Fruit fly (Drosophila melanogaster) whole organism, embryonic: Measurements from ENCODE around the gene Tlk.
A peak's percentile ranks its signal among the peaks of the same experiment; 100 is the strongest.

ENCODE experiments used
- CG1233 ChIP-seq: fragments of 200-800 bp; sonication (Bioruptor generic); optimal IDR thresholded peaks from 4 replicates; lab custom pipeline; 2018; ENCODE audit warnings: missing biosample characterization, mild to moderate bottlenecking, missing genetic modification characterization
- CG13424 ChIP-seq: fragments of 200-800 bp; sonication (Bioruptor generic); optimal IDR thresholded peaks from 2 replicates; lab custom pipeline; 2019; ENCODE audit warnings: missing biosample characterization, mild to moderate bottlenecking, missing genetic modification characterization, moderate library complexity
- CG15269 ChIP-seq: fragments of 200-800 bp; sonication (Bioruptor generic); optimal IDR thresholded peaks from 2 replicates; lab custom pipeline; 2018; ENCODE audit warnings: missing biosample characterization, mild to moderate bottlenecking, missing genetic modification characterization, moderate library complexity
- CG15479 ChIP-seq: fragments of 200-800 bp; sonication (Bioruptor generic); optimal IDR thresholded peaks from 3 replicates; lab custom pipeline; 2019; ENCODE audit warnings: missing biosample characterization, mild to moderate bottlenecking, missing genetic modification characterization, moderate library complexity
- CG16863 ChIP-seq: fragments of 200-800 bp; sonication (Bioruptor generic); optimal IDR thresholded peaks from 3 replicates; lab custom pipeline; 2016; ENCODE audit warnings: missing biosample characterization, missing genetic modification characterization
- CG2875 ChIP-seq: fragments of 200-800 bp; sonication (Bioruptor generic); optimal IDR thresholded peaks from 2 replicates; lab custom pipeline; 2017; ENCODE audit warnings: missing biosample characterization, mild to moderate bottlenecking, missing genetic modification characterization, missing genetic modification reagents
- CG30020 ChIP-seq: fragments of 200-800 bp; optimal IDR thresholded peaks from 2 replicates; lab custom pipeline; 2019; ENCODE audit warnings: missing biosample characterization, mild to moderate bottlenecking, missing genetic modification characterization, moderate library complexity
- CG30431 ChIP-seq: fragments of 200-800 bp; sonication (Bioruptor generic); optimal IDR thresholded peaks from 2 replicates; lab custom pipeline; 2017; ENCODE audit warnings: missing biosample characterization, missing genetic modification characterization
- CG32767 ChIP-seq: fragments of 200-800 bp; sonication (Bioruptor generic); IDR thresholded peaks from 2 replicates; pipeline ENCODE4 v1.3.6; 2022; ENCODE audit warnings: missing biosample characterization, missing genetic modification characterization
- CG3838 ChIP-seq: fragments of 200-800 bp; sonication (Bioruptor generic); optimal IDR thresholded peaks from 3 replicates; lab custom pipeline; 2016; ENCODE audit warnings: missing biosample characterization, missing genetic modification characterization
- CG4617 ChIP-seq: fragments of 200-800 bp; sonication (Bioruptor generic); optimal IDR thresholded peaks from 3 replicates; lab custom pipeline; 2016; ENCODE audit warnings: missing biosample characterization, missing genetic modification characterization, borderline replicate concordance
- CG4854 ChIP-seq: fragments of 200-800 bp; sonication (Bioruptor generic); optimal IDR thresholded peaks from 2 replicates; lab custom pipeline; 2016; ENCODE audit warnings: missing biosample characterization, missing genetic modification characterization, inconsistent platforms
- CG6654 ChIP-seq: fragments of 200-800 bp; sonication (Bioruptor generic); optimal IDR thresholded peaks from 2 replicates; lab custom pipeline; 2017; ENCODE audit warnings: missing biosample characterization, mild to moderate bottlenecking, missing genetic modification characterization
- CG6689 ChIP-seq: fragments of 200-800 bp; sonication (Bioruptor generic); IDR thresholded peaks from 2 replicates; pipeline ENCODE4 v1.3.6; 2022; ENCODE audit warnings: missing biosample characterization, missing genetic modification characterization
- CG8281 ChIP-seq: fragments of 200-800 bp; sonication (Bioruptor generic); optimal IDR thresholded peaks from 2 replicates; lab custom pipeline; 2018; ENCODE audit warnings: missing biosample characterization, mild to moderate bottlenecking, missing genetic modification characterization, moderate library complexity
- CG9215 ChIP-seq: fragments of 200-800 bp; sonication (Bioruptor generic); IDR thresholded peaks from 2 replicates; pipeline ENCODE4 v1.3.6; 2022; ENCODE audit warnings: missing biosample characterization, missing genetic modification characterization
- CkIIα-i1 ChIP-seq: fragments of 200-800 bp; sonication (Bioruptor generic); IDR thresholded peaks from 2 replicates; pipeline ENCODE4 v1.3.6; 2022; ENCODE audit warnings: missing biosample characterization, missing genetic modification characterization
- Dfd ChIP-seq, 2 experiments: fragments of >200 bp; optimal IDR thresholded peaks; 2 replicates each; lab custom pipeline; 2017; ENCODE audit warnings: missing biosample characterization in 2 of 2, missing genetic modification characterization in 2 of 2
- HHEX ChIP-seq: fragments of 200-800 bp; sonication (Bioruptor generic); optimal IDR thresholded peaks from 3 replicates; lab custom pipeline; 2017; ENCODE audit warnings: missing biosample characterization, mild to moderate bottlenecking, missing genetic modification characterization, missing genetic modification reagents
- HLH4C ChIP-seq: fragments of 200-800 bp; sonication (Bioruptor generic); IDR thresholded peaks from 3 replicates; pipeline ENCODE4 v1.3.6; 2022; ENCODE audit warnings: missing biosample characterization, missing genetic modification characterization; ENCODE audit not compliant: partially characterized antibody
- Kr ChIP-seq: fragments of 200-800 bp; sonication (Bioruptor generic); optimal IDR thresholded peaks from 2 replicates; lab custom pipeline; 2017; ENCODE audit warnings: missing biosample characterization, mild to moderate bottlenecking, missing genetic modification characterization
- Mad ChIP-seq: fragments of 200-800 bp; sonication (Bioruptor generic); optimal IDR thresholded peaks from 2 replicates; lab custom pipeline; 2016; ENCODE audit warnings: missing biosample characterization, missing genetic modification characterization
- NC2β ChIP-seq: fragments of 200-800 bp; sonication (Bioruptor generic); optimal IDR thresholded peaks from 2 replicates; lab custom pipeline; 2016; ENCODE audit warnings: missing biosample characterization, missing genetic modification characterization
- Oli ChIP-seq: fragments of 200-800 bp; sonication (Bioruptor generic); optimal IDR thresholded peaks from 2 replicates; lab custom pipeline; 2018; ENCODE audit warnings: missing biosample characterization, mild to moderate bottlenecking, missing genetic modification characterization, moderate library complexity
- Ptx1 ChIP-seq: fragments of 200-800 bp; sonication (Bioruptor generic); IDR thresholded peaks from 2 replicates; pipeline ENCODE4 v1.3.6; 2022; ENCODE audit warnings: missing biosample characterization, missing genetic modification characterization
- ase ChIP-seq: fragments of 200-800 bp; sonication (Bioruptor generic); IDR thresholded peaks from 3 replicates; pipeline ENCODE4 v1.3.6; 2022; ENCODE audit warnings: missing biosample characterization, missing genetic modification characterization
- ato ChIP-seq: fragments of 200-800 bp; sonication (Bioruptor generic); IDR thresholded peaks from 2 replicates; pipeline ENCODE4 v1.3.6; 2022; ENCODE audit warnings: missing biosample characterization, missing genetic modification characterization; ENCODE audit not compliant: partially characterized antibody
- bbx ChIP-seq: fragments of 200-800 bp; sonication (Bioruptor generic); IDR thresholded peaks from 2 replicates; pipeline ENCODE4 v1.3.6; 2022; ENCODE audit warnings: missing biosample characterization, missing genetic modification characterization; ENCODE audit not compliant: partially characterized antibody
- cas ChIP-seq: fragments of 200-800 bp; sonication (Bioruptor generic); IDR thresholded peaks from 2 replicates; pipeline ENCODE4 v1.3.6; 2022; ENCODE audit warnings: missing biosample characterization, missing genetic modification characterization
- croc ChIP-seq: fragments of 200-800 bp; sonication (Bioruptor generic); conservative IDR thresholded peaks from 3 replicates; pipeline ENCODE4 v1.3.6; 2022; ENCODE audit warnings: missing biosample characterization, missing genetic modification characterization
- dm ChIP-seq: fragments of 200-800 bp; sonication (Bioruptor generic); optimal IDR thresholded peaks from 3 replicates; lab custom pipeline; 2016; ENCODE audit warnings: missing biosample characterization, missing genetic modification characterization
- gce ChIP-seq: fragments of 200-800 bp; sonication (Bioruptor generic); IDR thresholded peaks from 3 replicates; pipeline ENCODE4 v1.3.6; 2022; ENCODE audit warnings: missing biosample characterization, missing genetic modification characterization
- h ChIP-seq: fragments of >200 bp; optimal IDR thresholded peaks from 2 replicates; lab custom pipeline; 2017
- hb ChIP-seq: fragments of 200-800 bp; sonication (Bioruptor generic); IDR thresholded peaks from 3 replicates; pipeline ENCODE4 v1.3.6; 2022; ENCODE audit warnings: missing biosample characterization, missing genetic modification characterization; ENCODE audit not compliant: partially characterized antibody
- her ChIP-seq: fragments of 200-800 bp; sonication (Bioruptor generic); optimal IDR thresholded peaks from 2 replicates; lab custom pipeline; 2016; ENCODE audit warnings: missing biosample characterization, missing genetic modification characterization
- kni ChIP-seq: fragments of 200-800 bp; sonication (Bioruptor generic); optimal IDR thresholded peaks from 3 replicates; lab custom pipeline; 2017; ENCODE audit warnings: mild to moderate bottlenecking, missing biosample characterization, missing genetic modification reagents, missing genetic modification characterization
- mirr ChIP-seq: fragments of 200-800 bp; sonication (Bioruptor generic); optimal IDR thresholded peaks from 3 replicates; lab custom pipeline; 2018; ENCODE audit warnings: missing biosample characterization, mild to moderate bottlenecking, missing genetic modification characterization
- mld ChIP-seq: fragments of 200-800 bp; sonication (Bioruptor generic); IDR thresholded peaks from 3 replicates; pipeline ENCODE4 v1.3.6; 2022; ENCODE audit warnings: missing biosample characterization, missing genetic modification characterization; ENCODE audit not compliant: partially characterized antibody
- nau ChIP-seq: fragments of 200-800 bp; sonication (Bioruptor generic); optimal IDR thresholded peaks from 3 replicates; lab custom pipeline; 2017; ENCODE audit warnings: missing biosample characterization, mild to moderate bottlenecking, missing genetic modification characterization, missing genetic modification reagents
- nerfin-1 ChIP-seq: fragments of 200-800 bp; sonication (Bioruptor generic); optimal IDR thresholded peaks from 3 replicates; lab custom pipeline; 2019; ENCODE audit warnings: missing biosample characterization, mild to moderate bottlenecking, missing genetic modification characterization, moderate library complexity
- onecut ChIP-seq: fragments of 200-800 bp; sonication (Bioruptor generic); IDR thresholded peaks from 2 replicates; pipeline ENCODE4 v1.3.6; 2022; ENCODE audit warnings: missing biosample characterization, missing genetic modification characterization
- prd ChIP-seq, 3 experiments: fragments of >200 bp in 2 of 3; fragments of 200-800 bp in 1 of 3; sonication (Bioruptor generic) in 1 of 3; optimal IDR thresholded peaks in 2 of 3; IDR thresholded peaks in 1 of 3; 2 replicates in 2 of 3; 3 replicates in 1 of 3; pipeline versions ENCODE4 v1.3.6 to Lab custom; 2017 to 2022; ENCODE audit warnings: missing biosample characterization in 1 of 3, missing genetic modification characterization in 1 of 3
- run ChIP-seq: fragments of 200-800 bp; sonication (Bioruptor generic); optimal IDR thresholded peaks from 3 replicates; lab custom pipeline; 2018; ENCODE audit warnings: missing biosample characterization, mild to moderate bottlenecking, missing genetic modification characterization
- schlank ChIP-seq: fragments of 200-800 bp; sonication (Bioruptor generic); optimal IDR thresholded peaks from 2 replicates; lab custom pipeline; 2018; ENCODE audit warnings: missing biosample characterization, mild to moderate bottlenecking, missing genetic modification characterization
- slou ChIP-seq: fragments of 200-800 bp; sonication (Bioruptor generic); optimal IDR thresholded peaks from 3 replicates; lab custom pipeline; 2016; ENCODE audit warnings: missing biosample characterization, missing genetic modification characterization
- sna ChIP-seq: fragments of 200-800 bp; sonication (Bioruptor generic); IDR thresholded peaks from 2 replicates; pipeline ENCODE4 v1.3.6; 2022; ENCODE audit warnings: missing biosample characterization, missing genetic modification characterization; ENCODE audit not compliant: partially characterized antibody
- stwl ChIP-seq: fragments of 200-800 bp; sonication (Bioruptor generic); optimal IDR thresholded peaks from 3 replicates; lab custom pipeline; 2018; ENCODE audit warnings: missing biosample characterization, mild to moderate bottlenecking, missing genetic modification characterization, moderate library complexity
- tap ChIP-seq: fragments of 200-800 bp; optimal IDR thresholded peaks from 3 replicates; lab custom pipeline; 2019; ENCODE audit warnings: missing biosample characterization, mild to moderate bottlenecking, missing genetic modification characterization, moderate library complexity

The Tlk gene

DNA sequence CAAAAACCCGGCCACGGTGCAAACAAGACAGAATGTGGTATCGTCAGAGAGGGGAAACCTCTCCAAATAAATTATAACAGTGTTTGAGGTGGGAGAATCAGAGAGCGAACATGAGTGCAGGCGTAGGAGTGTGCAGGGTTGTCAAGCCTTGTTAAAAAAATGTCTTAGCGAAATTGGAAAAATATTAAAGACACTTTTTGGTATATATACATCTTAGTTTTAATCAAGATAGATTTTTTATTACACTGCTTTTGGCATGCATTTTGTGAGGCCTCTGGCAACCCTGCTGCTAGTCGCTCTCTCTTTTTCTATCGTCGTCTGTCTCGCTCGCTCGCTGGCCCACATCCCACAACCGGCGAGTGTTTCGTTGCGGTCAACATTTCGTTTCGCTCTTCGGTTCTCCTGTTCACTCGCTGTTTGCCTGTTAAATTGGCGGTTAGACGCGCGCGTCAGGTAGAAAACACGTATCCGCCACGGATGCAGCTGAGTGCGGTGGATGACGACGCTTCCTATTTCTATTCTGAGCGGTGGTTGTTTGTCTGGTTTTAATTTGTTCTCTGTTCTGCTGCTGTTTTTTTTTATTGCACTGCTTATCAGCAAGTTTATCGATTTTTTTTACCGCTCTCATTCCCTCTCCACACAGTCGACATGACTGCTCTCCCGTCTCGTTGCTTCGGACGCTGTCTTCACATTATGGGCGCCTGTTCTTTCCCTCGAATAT lies 22.4 kb downstream of the Tlk start (continued):
- TF ChIP-seq stwl (tag; lab: Kevin White, UChicago) (peak; percentile 87), nerfin-1 (tag; lab: Kevin White, UChicago) (peak; percentile 98), CG6654 (peak; percentile 95), CG4617 (GFP tag; lab: Kevin White, UChicago) (peak; percentile 99), run (tag; lab: Kevin White, UChicago) (peak; percentile 99), ase (GFP tag; lab: Robert Waterston, UW) (peak; percentile 99), CG1233 (peak; percentile 99), tap (tag; lab: Kevin White, UChicago) (peak; percentile 99), CG9215 (GFP tag; lab: Robert Waterston, UW) (peak; percentile 99), CG13424 (tag; lab: Kevin White, UChicago) (peak; percentile 100), ato (GFP tag; lab: Robert Waterston, UW) (no peak; the same call in 1 of the 2 replicates), CG15479 (peak; percentile 84), prd (optimal IDR thresholded peaks at IDR 0.05; lab: Kevin White, UChicago) (no peak), prd (GFP tag; IDR thresholded peaks at IDR 0.05; lab: Robert Waterston, UW) (peak; percentile 100), cas (GFP tag; lab: Robert Waterston, UW) (peak; percentile 99), sna (no peak), schlank (tag; lab: Kevin White, UChicago) (peak; percentile 99), CG15269 (tag; lab: Kevin White, UChicago) (peak; percentile 100), Dfd (GFP tag; optimal IDR thresholded peaks at IDR 0.05; lab: Kevin White, UChicago) (peak in 1 of 2 experiments; percentile 16), kni (peak; percentile 100), mld (no peak; the same call in 2 of the 3 replicates), CG6689 (GFP tag; lab: Robert Waterston, UW) (peak; percentile 99), CG3838 (GFP tag; lab: Kevin White, UChicago) (peak; percentile 98), Oli (peak; percentile 100), bbx (GFP tag; lab: Robert Waterston, UW) (peak; percentile 23; the same call in 1 of the 2 replicates), slou (GFP tag; lab: Kevin White, UChicago) (peak; percentile 99), CG8281 (peak; percentile 95), gce (GFP tag; lab: Robert Waterston, UW) (peak; percentile 100), Kr (GFP tag; lab: Kevin White, UChicago) (peak; percentile 97), NC2β (GFP tag; lab: Kevin White, UChicago) (peak; percentile 99), CG30020 (tag; lab: Kevin White, UChicago) (peak; percentile 92), h (lab: Kevin White, UChicago) (no peak), CG32767 (peak; percentile 99), onecut (peak; percentile 99), Mad (GFP tag; lab: Kevin White, UChicago) (peak; percentile 99), croc (GFP tag; lab: Robert Waterston, UW) (peak; percentile 99), mirr (GFP tag; lab: Kevin White, UChicago) (peak; percentile 100), CkIIα-i1 (peak; percentile 95), nau (GFP tag; lab: Kevin White, UChicago) (peak; percentile 99), CG4854 (peak; percentile 99), CG16863 (GFP tag; lab: Kevin White, UChicago) (peak; percentile 99), hb (GFP tag; lab: Robert Waterston, UW) (0 out of 3 replicates have a peak, but pooled peaks have one; percentile 37), HHEX (GFP tag; lab: Kevin White, UChicago) (peak; percentile 100), her (peak; percentile 97), HLH4C (peak; percentile 49; the same call in 2 of the 3 replicates), CG30431 (GFP tag; lab: Kevin White, UChicago) (peak; percentile 99), Ptx1 (GFP tag; lab: Robert Waterston, UW) (peak; percentile 100), dm (peak; percentile 99), CG2875 (GFP tag; lab: Kevin White, UChicago) (peak; percentile 99)
